Fruit fly (Drosophila melanogaster) whole organism, adult: ENCODE measurements around the gene CG9471.

Experiments
- CG11617 ChIP-seq: fragments of 200-800 bp; sonication (Bioruptor generic); optimal IDR thresholded peaks from 2 replicates; lab custom pipeline; 2017; ENCODE audit warnings: mild to moderate bottlenecking, missing biosample characterization, missing genetic modification reagents, missing genetic modification characterization
- CG12768 ChIP-seq: fragments of 200-800 bp; sonication (Bioruptor generic); optimal IDR thresholded peaks from 2 replicates; lab custom pipeline; 2017; ENCODE audit warnings: missing biosample characterization, missing genetic modification characterization, mild to moderate bottlenecking, moderate library complexity, missing genetic modification reagents
- CG14711 ChIP-seq: fragments of 200-800 bp; sonication (Bioruptor generic); optimal IDR thresholded peaks from 2 replicates; lab custom pipeline; 2018; ENCODE audit warnings: missing biosample characterization, mild to moderate bottlenecking, missing genetic modification characterization, moderate library complexity
- CG1620 ChIP-seq: fragments of 200-800 bp; sonication (Bioruptor generic); optimal IDR thresholded peaks from 2 replicates; lab custom pipeline; 2016; ENCODE audit warnings: missing biosample characterization, missing genetic modification characterization
- CG33017 ChIP-seq: fragments of 200-800 bp; sonication (Bioruptor generic); optimal IDR thresholded peaks from 2 replicates; lab custom pipeline; 2018; ENCODE audit warnings: missing biosample characterization, mild to moderate bottlenecking, missing genetic modification characterization, moderate library complexity
- CG5204 ChIP-seq: fragments of 200-800 bp; sonication (Bioruptor generic); optimal IDR thresholded peaks from 2 replicates; lab custom pipeline; 2016; ENCODE audit warnings: missing biosample characterization, missing genetic modification characterization
- CG7045 ChIP-seq: fragments of 200-800 bp; sonication (Bioruptor generic); optimal IDR thresholded peaks from 2 replicates; lab custom pipeline; 2017; ENCODE audit warnings: missing biosample characterization, mild to moderate bottlenecking, missing genetic modification characterization
- CG7101 ChIP-seq: fragments of 200-800 bp; sonication (Bioruptor generic); optimal IDR thresholded peaks from 2 replicates; lab custom pipeline; 2018; ENCODE audit warnings: missing biosample characterization, mild to moderate bottlenecking, missing genetic modification characterization, moderate library complexity
- Clk ChIP-seq: fragments of 200-800 bp; sonication (Bioruptor generic); optimal IDR thresholded peaks from 2 replicates; lab custom pipeline; 2017; ENCODE audit warnings: missing biosample characterization, missing genetic modification characterization
- Crg-1 ChIP-seq: fragments of 200-800 bp; sonication (Bioruptor generic); optimal IDR thresholded peaks from 2 replicates; lab custom pipeline; 2016; ENCODE audit warnings: missing biosample characterization, missing genetic modification characterization
- Hr96 ChIP-seq: fragments of 200-800 bp; sonication (Bioruptor generic); optimal IDR thresholded peaks from 2 replicates; lab custom pipeline; 2016; ENCODE audit warnings: missing biosample characterization, missing genetic modification characterization
- Mnt ChIP-seq: fragments of 200-800 bp; sonication (Bioruptor generic); optimal IDR thresholded peaks from 2 replicates; lab custom pipeline; 2016; ENCODE audit warnings: missing biosample characterization, mild to moderate bottlenecking, missing genetic modification characterization
- bab1 ChIP-seq: fragments of 200-800 bp; sonication (Bioruptor generic); optimal IDR thresholded peaks from 3 replicates; lab custom pipeline; 2019; ENCODE audit warnings: missing biosample characterization, mild to moderate bottlenecking, missing genetic modification characterization, moderate library complexity
- cic ChIP-seq: fragments of 200-800 bp; sonication (Bioruptor generic); optimal IDR thresholded peaks from 2 replicates; lab custom pipeline; 2017; ENCODE audit warnings: missing biosample characterization, mild to moderate bottlenecking, missing genetic modification characterization, moderate library complexity
- cnc ChIP-seq, 2 experiments: fragments of >200 bp; optimal IDR thresholded peaks; 2 replicates each; lab custom pipeline; 2017
- kay ChIP-seq: fragments of 200-800 bp; sonication (Bioruptor generic); peaks from one replicate; lab custom pipeline; 2016; ENCODE audit warnings: missing biosample characterization, missing genetic modification characterization, borderline replicate concordance
- ovo ChIP-seq: fragments of 200-800 bp; sonication (Bioruptor generic); optimal IDR thresholded peaks from 2 replicates; lab custom pipeline; 2016; ENCODE audit warnings: missing biosample characterization, missing genetic modification characterization
- pad ChIP-seq: fragments of 200-800 bp; sonication (Bioruptor generic); optimal IDR thresholded peaks from 3 replicates; lab custom pipeline; 2017; ENCODE audit warnings: missing biosample characterization, missing genetic modification characterization, mild to moderate bottlenecking, moderate library complexity, missing genetic modification reagents
- tj ChIP-seq: fragments of 200-800 bp; sonication (Bioruptor generic); optimal IDR thresholded peaks from 3 replicates; lab custom pipeline; 2017; ENCODE audit warnings: missing biosample characterization, mild to moderate bottlenecking, missing genetic modification characterization, moderate library complexity
- toe ChIP-seq: fragments of 200-800 bp; sonication (Bioruptor generic); optimal IDR thresholded peaks from 2 replicates; lab custom pipeline; 2016; ENCODE audit warnings: missing biosample characterization, missing genetic modification characterization

Gene CG9471

dm6 chr3R:9739793-9740192 is 31.5 kb downstream of the CG9471 start, which contains the start of gene side-VII:
TSS of gene side-VII (minus strand) at chr3R:9739979.
- peak; percentile 27 for TF ChIP-seq kay (GFP tag; lab: Kevin White, UChicago)
- no peak for TF ChIP-seq toe (GFP tag; lab: Kevin White, UChicago)
- no peak for TF ChIP-seq bab1 (GFP tag; lab: Kevin White, UChicago)

dm6 chr3R:9735151-9735550 is 36.2 kb downstream of the CG9471 start:
- no peak for TF ChIP-seq CG33017 (tag; lab: Kevin White, UChicago)
- no peak for TF ChIP-seq CG7045
- no peak for TF ChIP-seq CG7101 (tag; lab: Kevin White, UChicago)
- no peak for TF ChIP-seq cic (GFP tag; lab: Kevin White, UChicago)
- no peak for TF ChIP-seq tj (GFP tag; lab: Kevin White, UChicago)
- TF ChIP-seq CG1620, result no peak
- TF ChIP-seq toe (GFP tag; lab: Kevin White, UChicago), result no peak
- TF ChIP-seq cnc (optimal IDR thresholded peaks at IDR 0.05; lab: Kevin White, UChicago), result no peak

dm6 chr3R:9733150-9733549 is 38.2 kb downstream of the CG9471 start, which contains the start of gene alphaTub85E:
TSS of gene alphaTub85E (minus strand) at chr3R:9733250.
- TF ChIP-seq cic (GFP tag; lab: Kevin White, UChicago), result no peak
- no peak for TF ChIP-seq CG1620
- TF ChIP-seq ovo, result no peak
- TF ChIP-seq Clk, result no peak
- TF ChIP-seq Mnt (GFP tag; lab: Kevin White, UChicago), result no peak
- no peak for TF ChIP-seq pad
- no peak for TF ChIP-seq toe (GFP tag; lab: Kevin White, UChicago)
- no peak for TF ChIP-seq CG11617 (GFP tag; lab: Kevin White, UChicago)
- no peak for TF ChIP-seq Crg-1
- TF ChIP-seq CG7101 (tag; lab: Kevin White, UChicago), result no peak
- TF ChIP-seq kay (GFP tag; lab: Kevin White, UChicago), result no peak
- TF ChIP-seq tj (GFP tag; lab: Kevin White, UChicago), result no peak
- no peak for TF ChIP-seq cnc (optimal IDR thresholded peaks at IDR 0.05; lab: Kevin White, UChicago)
- no peak for TF ChIP-seq bab1 (GFP tag; lab: Kevin White, UChicago)
- no peak for TF ChIP-seq CG33017 (tag; lab: Kevin White, UChicago)
- no peak for TF ChIP-seq CG5204
- TF ChIP-seq CG7045, result no peak
- no peak for TF ChIP-seq Hr96 (GFP tag; lab: Kevin White, UChicago)
- TF ChIP-seq CG14711 (tag; lab: Kevin White, UChicago), result no peak

dm6 chr3R:9730784-9731183 is 40.6 kb downstream of the CG9471 start, which contains the start of gene FoxP:
TSS of gene FoxP (minus strand) at chr3R:9730872.
- TF ChIP-seq CG11617 (GFP tag; lab: Kevin White, UChicago) (no peak), tj (GFP tag; lab: Kevin White, UChicago) (no peak), kay (GFP tag; lab: Kevin White, UChicago) (peak; percentile 29), CG1620 (no peak), Mnt (GFP tag; lab: Kevin White, UChicago) (no peak), cnc (optimal IDR thresholded peaks at IDR 0.05; lab: Kevin White, UChicago) (no peak)

- peak; percentile 8 for TF ChIP-seq cic (GFP tag; lab: Kevin White, UChicago)
- no peak for TF ChIP-seq Crg-1
- TF ChIP-seq CG14711 (tag; lab: Kevin White, UChicago), result no peak
- no peak for TF ChIP-seq kay (GFP tag; lab: Kevin White, UChicago)
- TF ChIP-seq bab1 (GFP tag; lab: Kevin White, UChicago), result peak; percentile 38
- no peak for TF ChIP-seq CG7045
- peak; percentile 27 for TF ChIP-seq CG12768 (GFP tag; lab: Kevin White, UChicago)
- TF ChIP-seq pad, result no peak
- peak; percentile 9 for TF ChIP-seq ovo
- no peak for TF ChIP-seq Clk
- TF ChIP-seq cnc (optimal IDR thresholded peaks at IDR 0.05; lab: Kevin White, UChicago), result no peak
- no peak for TF ChIP-seq CG7101 (tag; lab: Kevin White, UChicago)
- no peak for TF ChIP-seq CG1620
- no peak for TF ChIP-seq CG5204
- TF ChIP-seq toe (GFP tag; lab: Kevin White, UChicago), result no peak
- no peak for TF ChIP-seq Hr96 (GFP tag; lab: Kevin White, UChicago)
- TF ChIP-seq CG11617 (GFP tag; lab: Kevin White, UChicago), result no peak
- TF ChIP-seq tj (GFP tag; lab: Kevin White, UChicago), result peak; percentile 4
- peak; percentile 71 for TF ChIP-seq Mnt (GFP tag; lab: Kevin White, UChicago)
- TF ChIP-seq CG33017 (tag; lab: Kevin White, UChicago), result no peak
Observed at dm6 chr3R:9725121-9725956, 46.0 kb downstream of the CG9471 start, which contains the start of gene hyd. TSS of gene hyd (minus strand) at chr3R:9725615.
